Worm (Caenorhabditis elegans) whole organism, L1 larva: ENCODE measurements around the gene srr-8.

Experiments used
- C34B4.2 ChIP-seq: sonication (generic microtip); optimal IDR thresholded peaks from 2 replicates; lab custom pipeline; 2017; ENCODE audit warnings: mild to moderate bottlenecking, missing genetic modification characterization, missing compliant biosample characterization
- efl-1 ChIP-seq, 4 experiments: fragments of 150-350 bp; optimal IDR thresholded peaks in 3 of 4; peaks in 1 of 4; 1 replicate in 1 of 4; 2 replicates in 3 of 4; lab custom pipeline; 2014; ENCODE audit warnings: missing biosample characterization in 2 of 4, missing genetic modification characterization in 2 of 4, missing genetic modification reagents in 2 of 4
- lsy-2 ChIP-seq, 2 experiments: fragments of 150-350 bp; optimal IDR thresholded peaks; 2 replicates each; lab custom pipeline; 2014; ENCODE audit warnings: missing biosample characterization in 2 of 2, missing genetic modification characterization in 2 of 2

srr-8 gene

ce11 chrV:5052233-5052632 is 50.7 kb downstream of the srr-8 start, which contains the start of gene K11D12.12:
K11D12.12 (plus strand) TSS chrV:5052261.
- no peak for TF ChIP-seq lsy-2 (tag; optimal IDR thresholded peaks at IDR 0.05; lab: Kevin White, UChicago)
- TF ChIP-seq efl-1 (optimal IDR thresholded peaks at IDR 0.05; lab: Kevin White, UChicago) = no peak
- peak in 1 of 2 experiments; percentile 91 for TF ChIP-seq efl-1 (GFP tag; optimal IDR thresholded peaks at IDR 0.05 in 1 of 2; lab: Kevin White, UChicago)
- no peak for TF ChIP-seq C34B4.2 (tag; lab: Kevin White, UChicago)
- TF ChIP-seq, all 84 proteins: peak for 1
